Worm (Caenorhabditis elegans) whole organism, L4 larva: ENCODE data around the gene srx-137.

Experiments
- F26F4.8 ChIP-seq: fragments of 200-800 bp; sonication (Bioruptor generic); conservative IDR thresholded peaks from 2 replicates; pipeline ENCODE4 v1.3.6; 2022; ENCODE audit warnings: missing genetic modification characterization, missing compliant biosample characterization
- F37D6.2 ChIP-seq: sonication (generic microtip); optimal IDR thresholded peaks from 2 replicates; lab custom pipeline; 2016; ENCODE audit warnings: mild to moderate bottlenecking, missing genetic modification characterization, missing compliant biosample characterization
- R02D3.7 ChIP-seq: fragments of 150-350 bp; sonication (generic microtip); optimal IDR thresholded peaks from 3 replicates; lab custom pipeline; 2014; ENCODE audit warnings: missing biosample characterization, missing genetic modification characterization
- T20F7.1 ChIP-seq: fragments of 200-800 bp; sonication (Bioruptor generic); optimal IDR thresholded peaks from 2 replicates; lab custom pipeline; 2018; ENCODE audit warnings: mild to moderate bottlenecking, missing genetic modification characterization, missing compliant biosample characterization
- ZK546.5 ChIP-seq, 2 experiments: sonication (generic microtip); optimal IDR thresholded peaks; 2 replicates each; lab custom pipeline; 2017; ENCODE audit warnings: missing biosample characterization in 2 of 2, missing genetic modification characterization in 2 of 2
- aha-1 ChIP-seq: fragments of 150-350 bp; peaks from one replicate; lab custom pipeline; 2014; ENCODE audit warnings: missing biosample characterization, missing genetic modification characterization
- aly-2 ChIP-seq: sonication (generic microtip); optimal IDR thresholded peaks from 2 replicates; lab custom pipeline; 2018; ENCODE audit warnings: missing biosample characterization, missing genetic modification characterization
- ama-1 ChIP-seq: fragments of 150-350 bp; optimal IDR thresholded peaks from 2 replicates; lab custom pipeline; 2014; ENCODE audit warnings: inconsistent platforms, mixed read lengths
- ceh-32 ChIP-seq: sonication (generic microtip); optimal IDR thresholded peaks from 2 replicates; lab custom pipeline; 2016; ENCODE audit warnings: mild to moderate bottlenecking, missing genetic modification characterization, missing compliant biosample characterization; ENCODE audit not compliant: poor library complexity
- ceh-62 ChIP-seq: sonication (generic microtip); optimal IDR thresholded peaks from 2 replicates; lab custom pipeline; 2017; ENCODE audit warnings: missing biosample characterization, missing genetic modification characterization
- daf-12 ChIP-seq: fragments of 150-350 bp; optimal IDR thresholded peaks from 2 replicates; lab custom pipeline; 2014; ENCODE audit warnings: missing biosample characterization, missing genetic modification reagents, missing genetic modification characterization
- daf-8 ChIP-seq: fragments of 200-800 bp; sonication (Bioruptor generic); IDR thresholded peaks from 2 replicates; pipeline ENCODE4 v1.3.6; 2022; ENCODE audit warnings: missing genetic modification characterization, missing compliant biosample characterization
- dmd-6 ChIP-seq: fragments of 200-800 bp; sonication (Bioruptor generic); IDR thresholded peaks from 2 replicates; pipeline ENCODE4 v1.3.6; 2022; ENCODE audit warnings: missing genetic modification reagents, missing genetic modification characterization, missing compliant biosample characterization
- dmd-8 ChIP-seq: fragments of 200-800 bp; sonication (Bioruptor generic); IDR thresholded peaks from 2 replicates; pipeline ENCODE4 v1.3.6; 2022; ENCODE audit warnings: missing genetic modification characterization, missing compliant biosample characterization
- dmd-9 ChIP-seq: fragments of 200-800 bp; sonication (Bioruptor generic); IDR thresholded peaks from 2 replicates; pipeline ENCODE4 v1.3.6; 2022; ENCODE audit warnings: missing genetic modification reagents, missing genetic modification characterization, missing compliant biosample characterization
- dve-1 ChIP-seq: sonication (generic microtip); optimal IDR thresholded peaks from 2 replicates; lab custom pipeline; 2017; ENCODE audit warnings: antibody characterized with exemption, mild to moderate bottlenecking, missing genetic modification characterization, missing compliant biosample characterization; ENCODE audit not compliant: insufficient read depth
- hlh-30 ChIP-seq: sonication (generic microtip); optimal IDR thresholded peaks from 2 replicates; lab custom pipeline; 2017; ENCODE audit warnings: antibody characterized with exemption, mild to moderate bottlenecking, missing genetic modification characterization, missing compliant biosample characterization; ENCODE audit not compliant: insufficient read depth
- hmg-1.1 ChIP-seq: fragments of 200-800 bp; sonication (Bioruptor generic); IDR thresholded peaks from 2 replicates; pipeline ENCODE4 v1.3.6; 2022; ENCODE audit warnings: missing genetic modification reagents, missing genetic modification characterization, missing compliant biosample characterization
- lin-1 ChIP-seq: fragments of 200-800 bp; sonication (Bioruptor generic); IDR thresholded peaks from 2 replicates; pipeline ENCODE4 v1.3.6; 2022; ENCODE audit warnings: missing genetic modification reagents, missing genetic modification characterization, missing compliant biosample characterization
- lin-29 ChIP-seq: fragments of 200-800 bp; sonication (Bioruptor generic); IDR thresholded peaks from 2 replicates; pipeline ENCODE4 v1.3.6; 2022; ENCODE audit warnings: missing genetic modification reagents, missing genetic modification characterization, missing compliant biosample characterization
- lin-39 ChIP-seq: fragments of 150-350 bp; optimal IDR thresholded peaks from 2 replicates; lab custom pipeline; 2014; ENCODE audit warnings: missing biosample characterization, missing genetic modification reagents, missing genetic modification characterization
- lir-3 ChIP-seq: sonication (generic microtip); optimal IDR thresholded peaks from 2 replicates; lab custom pipeline; 2016; ENCODE audit warnings: mild to moderate bottlenecking, missing genetic modification characterization, missing compliant biosample characterization
- madf-5 ChIP-seq, 2 experiments: fragments of 200-800 bp; sonication (Bioruptor generic); IDR thresholded peaks; 2 replicates each; pipeline ENCODE4 v1.3.6; 2022; ENCODE audit warnings: missing compliant biosample characterization in 2 of 2, missing genetic modification characterization in 2 of 2
- nhr-102 ChIP-seq: sonication (generic microtip); optimal IDR thresholded peaks from 2 replicates; lab custom pipeline; 2016; ENCODE audit warnings: mild to moderate bottlenecking, missing genetic modification characterization, moderate library complexity, missing compliant biosample characterization
- nhr-111 ChIP-seq: fragments of 200-800 bp; sonication (Bioruptor generic); optimal IDR thresholded peaks from 2 replicates; lab custom pipeline; 2018; ENCODE audit warnings: mild to moderate bottlenecking, missing genetic modification characterization, missing compliant biosample characterization
- nhr-237 ChIP-seq: sonication (generic microtip); optimal IDR thresholded peaks from 2 replicates; lab custom pipeline; 2017; ENCODE audit warnings: missing biosample characterization, missing genetic modification characterization
- nhr-25 ChIP-seq: sonication (generic microtip); optimal IDR thresholded peaks from 2 replicates; lab custom pipeline; 2017; ENCODE audit warnings: missing genetic modification characterization, mild to moderate bottlenecking, missing compliant biosample characterization, antibody characterized with exemption, moderate library complexity, borderline replicate concordance; ENCODE audit not compliant: insufficient read depth
- nhr-42 ChIP-seq: fragments of 200-800 bp; sonication (Bioruptor generic); IDR thresholded peaks from 2 replicates; pipeline ENCODE4 v1.3.6; 2022; ENCODE audit warnings: missing genetic modification characterization, missing compliant biosample characterization
- pha-4 ChIP-seq, 2 experiments: fragments of 150-350 bp in 1 of 2; fragments of 200-800 bp in 1 of 2; sonication (Bioruptor generic) in 1 of 2; IDR thresholded peaks in 1 of 2; optimal IDR thresholded peaks in 1 of 2; 2 replicates each; pipeline versions ENCODE4 v1.3.6 to Lab custom; 2014 to 2022; ENCODE audit warnings: missing genetic modification characterization in 2 of 2, missing genetic modification reagents in 2 of 2, missing biosample characterization in 1 of 2, missing compliant biosample characterization in 1 of 2
- php-3 ChIP-seq: fragments of 200-800 bp; sonication (Bioruptor generic); IDR thresholded peaks from 2 replicates; pipeline ENCODE4 v1.3.6; 2022; ENCODE audit warnings: missing genetic modification reagents, missing genetic modification characterization, missing compliant biosample characterization
- sdz-12 ChIP-seq: fragments of 200-800 bp; sonication (Bioruptor generic); optimal IDR thresholded peaks from 2 replicates; lab custom pipeline; 2018; ENCODE audit warnings: mild to moderate bottlenecking, missing genetic modification characterization, missing compliant biosample characterization
- set-16 ChIP-seq: fragments of 200-800 bp; sonication (Bioruptor generic); IDR thresholded peaks from 2 replicates; pipeline ENCODE4 v1.3.6; 2022; ENCODE audit warnings: missing genetic modification reagents, missing genetic modification characterization, missing compliant biosample characterization
- skn-1 ChIP-seq: fragments of 150-350 bp; optimal IDR thresholded peaks from 2 replicates; lab custom pipeline; 2014; ENCODE audit warnings: missing biosample characterization, missing genetic modification characterization
- snpc-1.2 ChIP-seq: fragments of 200-800 bp; sonication (Bioruptor generic); IDR thresholded peaks from 2 replicates; pipeline ENCODE4 v1.3.6; 2022; ENCODE audit warnings: missing genetic modification reagents, missing genetic modification characterization, missing compliant biosample characterization
- snpc-4 ChIP-seq: fragments of 150-350 bp; optimal IDR thresholded peaks from 2 replicates; lab custom pipeline; 2014; ENCODE audit warnings: missing biosample characterization, missing genetic modification characterization
- spr-1 ChIP-seq: sonication (generic microtip); optimal IDR thresholded peaks from 2 replicates; lab custom pipeline; 2016; ENCODE audit warnings: mild to moderate bottlenecking, missing genetic modification characterization, missing compliant biosample characterization
- spr-3 ChIP-seq: fragments of 200-800 bp; sonication (Bioruptor generic); optimal IDR thresholded peaks from 2 replicates; lab custom pipeline; 2018; ENCODE audit warnings: mild to moderate bottlenecking, missing genetic modification characterization, missing compliant biosample characterization
- tag-97 ChIP-seq: fragments of 200-800 bp; sonication (Bioruptor generic); IDR thresholded peaks from 2 replicates; pipeline ENCODE4 v1.3.6; 2022; ENCODE audit warnings: missing genetic modification characterization, missing compliant biosample characterization
- unc-130 ChIP-seq: sonication (generic microtip); optimal IDR thresholded peaks from 2 replicates; lab custom pipeline; 2016; ENCODE audit warnings: missing genetic modification reagents, missing genetic modification characterization, missing compliant biosample characterization
- unc-39 ChIP-seq: sonication (generic microtip); optimal IDR thresholded peaks from 2 replicates; lab custom pipeline; 2017; ENCODE audit warnings: missing biosample characterization, missing genetic modification characterization
- unc-62 ChIP-seq, 3 experiments: fragments of 150-350 bp in 1 of 3; sonication (generic microtip); optimal IDR thresholded peaks in 2 of 3; peaks in 1 of 3; 1 replicate in 1 of 3; 2 replicates in 2 of 3; lab custom pipeline; 2014 to 2017; ENCODE audit warnings: missing biosample characterization in 3 of 3, missing genetic modification characterization in 3 of 3, missing genetic modification reagents in 3 of 3, missing genotype in 1 of 3
- vab-7 ChIP-seq: fragments of 200-800 bp; sonication (Bioruptor generic); IDR thresholded peaks from 2 replicates; pipeline ENCODE4 v1.3.6; 2022; ENCODE audit warnings: missing genetic modification reagents, missing genetic modification characterization, missing compliant biosample characterization
- ztf-7 ChIP-seq: fragments of 150-350 bp; optimal IDR thresholded peaks from 2 replicates; lab custom pipeline; 2014; ENCODE audit warnings: missing biosample characterization, missing genetic modification characterization

Gene srx-137

DNA sequence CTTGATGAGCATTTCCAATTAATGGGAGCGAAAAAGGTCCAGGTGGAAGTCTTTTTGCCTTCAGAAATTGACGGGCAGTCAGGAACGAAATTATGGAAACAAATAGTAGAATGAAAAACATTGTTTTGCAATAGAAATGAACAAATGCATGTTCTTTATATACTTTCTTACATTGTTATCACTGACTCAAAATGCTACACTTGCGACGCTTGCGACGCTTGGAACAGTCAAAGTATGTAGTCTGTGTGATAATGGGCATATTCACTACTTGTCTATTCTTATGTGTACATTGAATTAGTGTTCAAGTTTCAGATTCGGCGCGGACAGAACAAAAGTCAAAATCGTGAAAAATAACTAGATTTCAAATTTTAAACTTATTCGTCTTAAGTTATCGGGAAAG is 35.8 kb downstream of the srx-137 start, which contains the start of gene cyp-35C1 (continued):
- TF ChIP-seq lir-3 (tag; lab: Kevin White, UChicago) (no peak), spr-1 (tag; lab: Kevin White, UChicago) (no peak), aly-2 (no peak), T20F7.1 (GFP tag; lab: Kevin White, UChicago) (no peak), php-3 (GFP tag; lab: Robert Waterston, UW) (no peak), nhr-111 (no peak), snpc-1.2 (GFP tag; lab: Robert Waterston, UW) (no peak), ZK546.5 (tag; optimal IDR thresholded peaks at IDR 0.05; lab: Kevin White, UChicago) (no peak), lin-1 (GFP tag; lab: Robert Waterston, UW) (no peak), ama-1 (no peak), dve-1 (tag; lab: Kevin White, UChicago) (peak; percentile 19), skn-1 (tag; lab: Kevin White, UChicago) (no peak), aha-1 (tag; lab: Kevin White, UChicago) (peak; percentile 49), vab-7 (GFP tag; lab: Robert Waterston, UW) (no peak), nhr-102 (tag; lab: Kevin White, UChicago) (no peak), madf-5 (GFP tag; IDR thresholded peaks at IDR 0.05; lab: Robert Waterston, UW) (no peak), dmd-6 (0 out of 2 replicates have a peak, but pooled peaks have one; percentile 11)
- TF ChIP-seq, all 104 proteins: peak for 9

DNA sequence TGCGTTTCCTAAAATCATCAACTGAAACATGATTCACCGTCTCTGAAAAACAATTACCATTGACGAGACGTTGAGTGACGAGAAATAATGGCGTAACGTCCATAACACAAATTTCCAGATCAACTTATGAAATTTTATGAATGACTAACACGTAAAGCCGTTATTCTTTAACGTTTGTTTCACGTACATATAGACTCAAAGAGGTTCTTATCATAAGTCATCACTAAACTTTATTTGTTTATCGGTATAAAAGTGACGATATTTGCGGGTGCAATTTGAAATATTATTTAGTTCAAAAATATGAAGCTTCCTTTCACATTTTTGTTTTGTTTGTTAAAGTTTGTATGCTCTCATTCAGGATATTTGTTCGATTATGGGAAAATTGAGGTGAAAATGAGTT is 36.6 kb downstream of the srx-137 start, which contains the start of gene oac-3:
Gene oac-3 (plus strand): TSS at position 301 of the 400 bp plus-strand sequence.
- TF ChIP-seq ztf-7 (tag; lab: Kevin White, UChicago) (no peak), lin-29 (GFP tag; lab: Robert Waterston, UW) (no peak), ceh-62 (tag; lab: Kevin White, UChicago) (no peak), sdz-12 (GFP tag; lab: Kevin White, UChicago) (no peak), F37D6.2 (tag; lab: Kevin White, UChicago) (no peak), hmg-1.1 (GFP tag; lab: Robert Waterston, UW) (no peak), unc-62 (GFP tag; optimal IDR thresholded peaks at IDR 0.05 in 1 of 2; lab: Kevin White, UChicago) (no peak), unc-62 (tag; optimal IDR thresholded peaks at IDR 0.05; lab: Kevin White, UChicago) (no peak), unc-39 (tag; lab: Kevin White, UChicago) (no peak), spr-3 (GFP tag; lab: Kevin White, UChicago) (no peak)

DNA sequence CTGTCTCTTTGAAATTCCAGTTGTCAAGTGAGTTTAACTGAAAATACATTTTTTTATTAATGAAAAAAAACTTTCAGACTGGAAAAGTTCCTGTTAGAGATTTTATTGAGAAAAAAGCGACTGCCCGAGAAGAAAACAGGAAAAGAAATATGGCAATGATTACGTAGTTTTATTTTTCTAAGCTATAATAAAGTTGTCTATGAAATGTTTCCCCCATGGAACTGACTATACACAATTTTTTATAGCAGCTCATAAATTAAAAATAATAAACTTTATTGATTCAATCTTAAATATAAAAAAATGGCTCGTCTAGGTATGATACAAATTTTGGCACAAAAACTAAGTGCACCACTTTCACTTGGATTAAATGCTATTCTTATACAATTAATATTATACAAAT is 39.9 kb downstream of the srx-137 start, which contains the start of gene C06B3.1:
Gene C06B3.1 (plus strand): TSS at position 301 of the 400 bp plus-strand sequence.
- TF ChIP-seq daf-12 (tag; lab: Kevin White, UChicago) = no peak
- no peak for TF ChIP-seq R02D3.7
- TF ChIP-seq nhr-42 (GFP tag; lab: Robert Waterston, UW) = no peak
- no peak for TF ChIP-seq pha-4 (GFP tag; IDR thresholded peaks at IDR 0.05; lab: Robert Waterston, UW)
- TF ChIP-seq pha-4 (tag; optimal IDR thresholded peaks at IDR 0.05; lab: Kevin White, UChicago) = no peak
- no peak for TF ChIP-seq set-16
- no peak for TF ChIP-seq ceh-32
- no peak for TF ChIP-seq dmd-8 (GFP tag; lab: Robert Waterston, UW)

DNA sequence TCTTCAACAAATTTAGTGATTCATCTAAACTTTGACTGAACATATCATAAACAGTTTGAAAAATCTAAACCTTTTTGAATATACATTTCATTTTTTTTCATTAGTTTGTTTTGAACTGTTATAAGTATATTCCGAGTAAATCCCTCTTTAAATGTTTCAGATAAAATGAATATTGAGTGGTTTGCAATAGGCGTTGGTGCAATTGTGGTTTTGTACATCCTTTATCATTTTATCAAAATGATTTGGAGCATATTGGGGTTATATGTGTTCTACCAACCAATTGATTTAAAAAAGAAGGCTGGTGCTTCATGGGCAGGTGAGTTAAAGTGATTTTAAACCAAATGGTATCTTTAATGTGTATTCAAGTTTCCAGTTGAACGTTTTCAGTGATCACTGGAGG is 41.8 kb downstream of the srx-137 start, which contains the start of gene stdh-3:
Gene stdh-3 (plus strand): TSS at position 166 of the 400 bp plus-strand sequence.
- TF ChIP-seq unc-62 (GFP tag; optimal IDR thresholded peaks at IDR 0.05 in 1 of 2; lab: Kevin White, UChicago) (peak in 1 of 2 experiments; percentile 93), unc-62 (tag; optimal IDR thresholded peaks at IDR 0.05; lab: Kevin White, UChicago) (no peak), dmd-8 (GFP tag; lab: Robert Waterston, UW) (no peak)

- no peak for TF ChIP-seq lin-39
- TF ChIP-seq dmd-9 (GFP tag; lab: Robert Waterston, UW) = no peak
- TF ChIP-seq daf-8 (GFP tag; lab: Robert Waterston, UW) = no peak
- no peak for TF ChIP-seq F26F4.8
- TF ChIP-seq hmg-1.1 (GFP tag; lab: Robert Waterston, UW) = no peak
- no peak for TF ChIP-seq nhr-25 (tag; lab: Kevin White, UChicago)
- no peak for TF ChIP-seq ztf-7 (tag; lab: Kevin White, UChicago)
- TF ChIP-seq nhr-237 (tag; lab: Kevin White, UChicago) = no peak
- TF ChIP-seq hlh-30 (tag; lab: Kevin White, UChicago) = no peak
- no peak for TF ChIP-seq unc-130 (GFP tag; lab: Kevin White, UChicago)
- no peak for TF ChIP-seq tag-97 (GFP tag; lab: Robert Waterston, UW)
- TF ChIP-seq set-16 = no peak
- no peak for TF ChIP-seq snpc-4
- TF ChIP-seq dve-1 (tag; lab: Kevin White, UChicago) = peak; percentile 8
Measured at ce11 chrV:13906166-13906565, 43.6 kb downstream of the srx-137 start, which contains the start of gene stdh-1. Gene stdh-1 (plus strand): TSS chrV:13906492.
